Worm (Caenorhabditis elegans): ENCODE measurements around the gene Y75B8A.34.

DNA sequence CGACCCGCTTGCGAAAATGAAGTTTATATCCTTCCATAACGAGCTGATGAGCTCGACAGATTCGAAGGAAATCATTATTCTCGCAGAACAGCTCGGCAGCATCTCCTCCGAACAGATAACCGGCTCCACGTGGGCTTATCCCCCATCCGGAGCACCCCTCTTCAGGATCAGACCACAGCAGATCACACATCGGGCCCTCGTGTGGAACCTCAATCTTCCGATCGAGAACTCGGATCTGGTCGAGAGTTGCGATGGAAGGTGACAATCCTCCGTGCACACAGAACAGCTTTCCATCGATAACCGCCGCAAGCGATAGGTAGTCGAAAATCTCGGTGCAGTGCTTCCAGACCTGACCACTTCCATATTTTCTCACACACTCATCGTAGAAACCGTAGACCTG lies 16.2 kb downstream of the Y75B8A.34 start:
- no peak for TF ChIP-seq sptf-1 (tag; optimal IDR thresholded peaks at IDR 0.05)
- TF ChIP-seq snpc-4 (tag; optimal IDR thresholded peaks at IDR 0.05), result no peak
- TF ChIP-seq mab-5 (tag; optimal IDR thresholded peaks at IDR 0.05), result no peak
- TF ChIP-seq elt-3 (tag; optimal IDR thresholded peaks at IDR 0.05), result no peak
- TF ChIP-seq ceh-39 (tag; optimal IDR thresholded peaks at IDR 0.05), result no peak
- no peak for TF ChIP-seq bed-3 (GFP tag; optimal IDR thresholded peaks at IDR 0.05)
